Worm (Caenorhabditis elegans): ENCODE results near the gene K07H8.7.

K07H8.7 gene

DNA sequence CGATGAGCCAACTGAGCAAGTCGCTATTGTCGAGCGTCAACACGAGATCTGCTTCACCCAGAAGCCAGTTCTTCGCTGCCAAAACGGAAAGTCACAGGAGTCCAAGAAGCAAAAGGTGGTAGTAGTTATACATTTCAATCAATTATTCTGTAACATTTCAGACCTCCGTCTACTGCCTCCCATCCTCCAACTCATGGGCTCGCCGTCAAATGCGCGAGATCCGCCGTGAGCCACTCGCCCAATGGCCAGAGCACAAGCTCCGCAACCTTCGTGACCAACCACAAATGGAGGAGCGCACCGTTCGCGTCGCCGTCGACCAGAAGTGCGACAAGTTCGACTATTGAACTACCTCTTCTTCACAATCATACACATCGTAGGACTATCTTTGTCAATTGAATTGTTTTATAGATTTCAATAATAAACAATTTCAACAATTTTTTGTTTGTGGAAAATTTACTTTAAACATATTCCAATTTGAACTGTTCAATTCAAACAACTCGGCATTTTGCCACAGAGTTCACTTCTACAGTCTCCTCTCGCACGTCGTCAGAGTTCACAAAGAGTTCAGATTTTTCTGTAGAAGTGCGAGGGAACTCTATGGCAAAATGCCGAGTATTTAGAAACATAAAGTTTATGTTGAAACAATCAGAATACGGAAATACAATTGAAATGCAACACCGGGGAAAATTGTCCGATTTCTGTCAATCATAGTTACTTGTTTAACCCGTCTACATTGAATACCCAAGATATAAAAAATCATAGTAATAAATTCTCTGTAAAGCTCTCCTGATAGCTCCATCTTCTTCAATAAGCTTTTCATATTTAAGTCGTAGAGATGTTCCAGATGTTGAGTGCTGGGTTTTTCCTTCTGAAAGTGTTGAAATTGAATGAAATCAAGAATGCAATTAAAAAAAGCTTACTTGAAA is 6.5 kb upstream of the K07H8.7 start:
- TF ChIP-seq unc-39 (tag; optimal IDR thresholded peaks at IDR 0.05) (no peak), nhr-237 (tag; optimal IDR thresholded peaks at IDR 0.05) (no peak), ztf-4 (tag; optimal IDR thresholded peaks at IDR 0.05) (no peak), fkh-2 (tag; optimal IDR thresholded peaks at IDR 0.05) (no peak), daf-12 (tag; optimal IDR thresholded peaks at IDR 0.05) (no peak), egl-27 (tag; optimal IDR thresholded peaks at IDR 0.05) (no peak), unc-62 (GFP tag; optimal IDR thresholded peaks at IDR 0.05) (no peak), ceh-82 (tag; optimal IDR thresholded peaks at IDR 0.05) (no peak), ZK546.5 (tag; optimal IDR thresholded peaks at IDR 0.05) (no peak), ztf-11 (tag; optimal IDR thresholded peaks at IDR 0.05) (no peak), R02D3.7 (tag; optimal IDR thresholded peaks at IDR 0.05) (no peak), jun-1 (tag; optimal IDR thresholded peaks at IDR 0.05) (no peak), lsy-12 (tag; optimal IDR thresholded peaks at IDR 0.05) (no peak), sea-2 (GFP tag; optimal IDR thresholded peaks at IDR 0.05) (no peak), tbx-2 (tag; optimal IDR thresholded peaks at IDR 0.05) (no peak), ceh-16 (tag; optimal IDR thresholded peaks at IDR 0.05) (no peak), nhr-12 (tag; optimal IDR thresholded peaks at IDR 0.05) (no peak), aly-2 (tag; optimal IDR thresholded peaks at IDR 0.05) (no peak)

DNA sequence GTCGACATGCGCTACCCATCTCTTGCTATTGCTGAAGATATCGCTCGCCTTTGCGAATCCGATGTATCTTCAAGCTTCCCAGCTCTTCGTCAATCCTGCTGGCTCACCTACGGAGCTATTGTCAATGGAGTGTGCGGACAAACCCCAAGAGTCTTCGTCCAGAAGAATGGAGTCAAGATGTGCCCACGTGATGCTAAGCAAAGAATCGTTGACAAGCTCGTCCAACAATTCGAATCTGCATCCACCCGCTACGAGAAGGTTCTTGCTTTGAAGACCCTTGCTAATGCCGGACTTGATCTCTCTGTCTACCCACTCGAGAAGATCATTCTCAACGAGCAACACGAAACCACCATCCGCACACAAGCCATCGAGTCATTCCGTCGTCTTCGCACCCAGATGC is 2.9 kb upstream of the K07H8.7 start:
- no peak for TF ChIP-seq hmg-11 (tag; optimal IDR thresholded peaks at IDR 0.05)
- TF ChIP-seq nhr-11 (tag; optimal IDR thresholded peaks at IDR 0.05) = no peak
- TF ChIP-seq nhr-237 (tag; optimal IDR thresholded peaks at IDR 0.05) = no peak

DNA sequence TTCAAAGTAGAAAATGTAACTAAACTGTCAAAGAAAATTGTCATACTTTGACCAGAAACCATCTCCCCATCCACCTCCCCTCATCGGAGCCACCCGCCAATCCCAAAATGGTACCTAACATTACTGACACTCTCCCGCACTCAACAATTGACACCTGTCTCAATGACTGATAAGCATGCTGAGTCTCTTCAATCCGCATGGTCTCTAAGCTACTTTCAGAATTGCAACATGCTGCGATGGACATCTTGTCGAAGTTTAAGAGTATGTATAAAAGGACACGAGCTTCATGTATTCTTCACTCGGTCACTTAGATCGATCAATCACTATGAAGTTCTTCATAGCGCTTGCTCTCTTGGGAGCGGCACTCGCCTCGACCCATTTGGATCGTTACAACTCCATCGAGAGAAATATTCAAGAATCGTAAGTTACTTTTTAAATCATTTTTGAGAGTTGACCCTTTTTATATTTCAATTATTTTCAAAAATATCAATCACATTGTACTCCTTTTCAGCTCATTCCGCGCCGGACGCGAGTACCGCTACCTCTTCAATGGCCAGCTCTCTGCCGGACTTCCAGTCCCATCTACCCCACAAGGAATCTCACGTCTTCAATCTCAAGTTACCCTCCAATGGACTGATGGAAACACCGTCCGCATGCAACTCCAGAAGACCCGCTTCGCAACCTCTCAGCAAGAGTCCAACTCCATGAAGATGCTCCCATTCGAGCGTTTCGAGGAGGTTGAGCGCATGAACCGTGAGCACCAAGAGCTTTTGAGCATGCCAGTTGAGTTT is 1.2 kb upstream of the K07H8.7 start, which contains the start of gene vit-6:
vit-6 (plus strand) TSS at position 310 of the 791 bp plus-strand sequence.
- TF ChIP-seq ztf-11 (tag; optimal IDR thresholded peaks at IDR 0.05) (no peak), mdl-1 (tag; optimal IDR thresholded peaks at IDR 0.05) (no peak)

- TF ChIP-seq pqm-1 (tag; optimal IDR thresholded peaks at IDR 0.05) = peak; percentile 44
- TF ChIP-seq fkh-10 (GFP tag; optimal IDR thresholded peaks at IDR 0.05) = no peak
- TF ChIP-seq elt-1 (tag; optimal IDR thresholded peaks at IDR 0.05) = peak; percentile 67
- no peak for TF ChIP-seq nhr-43 (tag; optimal IDR thresholded peaks at IDR 0.05; ENCODE audit: poor library complexity, severe bottlenecking)
- peak; percentile 41 for TF ChIP-seq elt-2 (tag; optimal IDR thresholded peaks at IDR 0.05)
- no peak for TF ChIP-seq nhr-237 (tag; optimal IDR thresholded peaks at IDR 0.05)
- TF ChIP-seq nhr-11 (tag; optimal IDR thresholded peaks at IDR 0.05) = no peak
- no peak for TF ChIP-seq aly-2 (tag; optimal IDR thresholded peaks at IDR 0.05)
- peak; percentile 12 for TF ChIP-seq nhr-23 (tag; optimal IDR thresholded peaks at IDR 0.05)
- no peak for TF ChIP-seq ztf-4 (tag; optimal IDR thresholded peaks at IDR 0.05)
- TF ChIP-seq mml-1 (tag; optimal IDR thresholded peaks at IDR 0.05) = no peak
Measured at ce11 chrIV:8255221-8255620, 4.6 kb downstream of the K07H8.7 start.

DNA sequence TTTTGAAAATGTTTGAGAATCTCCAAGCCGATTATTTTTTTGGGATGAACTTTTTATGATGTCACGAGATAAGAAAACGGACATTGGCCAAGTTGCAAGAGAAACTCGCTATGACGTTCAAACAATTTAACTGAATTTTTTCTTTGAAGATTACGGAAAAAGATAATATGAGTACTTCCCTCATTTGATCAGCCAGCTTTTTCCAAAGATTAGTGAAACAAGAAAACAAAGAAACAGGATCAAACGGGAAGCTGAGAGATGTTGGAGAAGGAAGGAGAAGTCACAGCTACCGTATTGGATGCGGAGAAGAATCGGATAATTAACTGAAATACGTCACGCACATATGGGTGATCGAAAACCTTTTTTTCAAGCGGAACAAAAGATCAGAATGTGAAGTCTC is 5.6 kb downstream of the K07H8.7 start:
- TF ChIP-seq elt-1 (tag; optimal IDR thresholded peaks at IDR 0.05) (peak; percentile 82), nhr-43 (tag; optimal IDR thresholded peaks at IDR 0.05; ENCODE audit: poor library complexity, severe bottlenecking) (peak; percentile 0), nhr-23 (tag; optimal IDR thresholded peaks at IDR 0.05) (peak; percentile 62), ztf-4 (tag; optimal IDR thresholded peaks at IDR 0.05) (no peak), fos-1 (tag; optimal IDR thresholded peaks at IDR 0.05) (no peak)

DNA sequence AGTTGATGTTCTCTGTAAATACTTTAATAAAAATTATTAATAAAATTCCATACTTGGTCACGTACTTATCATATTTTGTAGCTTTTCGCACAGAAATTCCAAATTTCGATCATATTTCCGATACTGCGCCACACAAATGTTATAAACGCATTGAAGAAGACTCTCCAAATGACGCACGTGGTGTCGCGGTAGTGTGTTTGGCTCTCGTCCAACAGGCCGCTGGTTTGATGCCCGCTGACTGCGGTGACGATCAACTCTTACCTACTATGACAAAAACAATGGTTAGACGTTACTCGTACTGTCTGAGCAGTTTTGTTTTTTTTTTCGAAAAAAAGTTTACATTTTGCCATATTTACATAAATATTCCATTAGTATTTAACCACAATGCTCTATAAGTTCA is 6.9 kb downstream of the K07H8.7 start:
- peak; percentile 13 for TF ChIP-seq pqm-1 (tag; optimal IDR thresholded peaks at IDR 0.05)
- no peak for TF ChIP-seq nhr-28 (tag; optimal IDR thresholded peaks at IDR 0.05)
- TF ChIP-seq fkh-10 (GFP tag; optimal IDR thresholded peaks at IDR 0.05) = no peak
- TF ChIP-seq ceh-28 (tag; optimal IDR thresholded peaks at IDR 0.05) = no peak
- TF ChIP-seq aly-2 (tag; optimal IDR thresholded peaks at IDR 0.05) = no peak
- TF ChIP-seq zag-1 (tag; optimal IDR thresholded peaks at IDR 0.05) = no peak
- TF ChIP-seq nhr-25 (tag; optimal IDR thresholded peaks at IDR 0.05) = peak; percentile 51
- no peak for TF ChIP-seq ceh-82 (tag; optimal IDR thresholded peaks at IDR 0.05)
- TF ChIP-seq mdl-1 (tag; optimal IDR thresholded peaks at IDR 0.05) = no peak
- no peak for TF ChIP-seq nhr-237 (tag; optimal IDR thresholded peaks at IDR 0.05)
- TF ChIP-seq nfya-1 (tag; optimal IDR thresholded peaks at IDR 0.05; ENCODE audit: insufficient read depth) = peak; percentile 71
- peak; percentile 58 for TF ChIP-seq nhr-23 (tag; optimal IDR thresholded peaks at IDR 0.05)
- TF ChIP-seq nhr-67 (tag; optimal IDR thresholded peaks at IDR 0.05) = no peak
- no peak for TF ChIP-seq R02D3.7 (tag; optimal IDR thresholded peaks at IDR 0.05)
- TF ChIP-seq jun-1 (tag; optimal IDR thresholded peaks at IDR 0.05) = peak; percentile 31
- peak; percentile 16 for TF ChIP-seq egl-5 (tag; optimal IDR thresholded peaks at IDR 0.05)
- TF ChIP-seq nhr-76 (tag; optimal IDR thresholded peaks at IDR 0.05) = no peak
- peak; percentile 64 for TF ChIP-seq pha-4 (tag; optimal IDR thresholded peaks at IDR 0.05)
- no peak for TF ChIP-seq eor-1 (tag; optimal IDR thresholded peaks at IDR 0.05)
